Worm (Caenorhabditis elegans) whole organism, late embryonic: ENCODE results near the gene F33E11.2.

ENCODE experiments used
- F13H6.1 ChIP-seq: sonication (generic microtip); optimal IDR thresholded peaks from 2 replicates; lab custom pipeline; 2016; ENCODE audit warnings: missing genetic modification characterization, missing compliant biosample characterization
- K09A11.1 ChIP-seq: sonication (generic microtip); optimal IDR thresholded peaks from 2 replicates; lab custom pipeline; 2017; ENCODE audit warnings: antibody characterized with exemption, mild to moderate bottlenecking, missing genetic modification characterization, missing compliant biosample characterization; ENCODE audit not compliant: insufficient read depth
- T23F11.4 ChIP-seq: fragments of 200-800 bp; sonication (Bioruptor generic); optimal IDR thresholded peaks from 2 replicates; lab custom pipeline; 2018; ENCODE audit warnings: mild to moderate bottlenecking, missing genetic modification characterization, missing compliant biosample characterization
- Y22D7AL.16 ChIP-seq: sonication (generic microtip); optimal IDR thresholded peaks from 2 replicates; lab custom pipeline; 2016; ENCODE audit warnings: missing genetic modification characterization, missing compliant biosample characterization
- ahr-1 ChIP-seq: sonication (generic microtip); optimal IDR thresholded peaks from 2 replicates; lab custom pipeline; 2016; ENCODE audit warnings: missing genetic modification characterization, missing compliant biosample characterization
- ceh-18 ChIP-seq: sonication (generic microtip); optimal IDR thresholded peaks from 2 replicates; lab custom pipeline; 2016; ENCODE audit warnings: missing genetic modification characterization, missing compliant biosample characterization
- ceh-19 ChIP-seq: fragments of 200-800 bp; sonication (Bioruptor generic); optimal IDR thresholded peaks from 2 replicates; lab custom pipeline; 2018; ENCODE audit warnings: mild to moderate bottlenecking, missing genetic modification characterization, missing compliant biosample characterization
- ceh-2 ChIP-seq: sonication (generic microtip); optimal IDR thresholded peaks from 2 replicates; lab custom pipeline; 2016; ENCODE audit warnings: missing genotype, missing genetic modification characterization, missing compliant biosample characterization
- ceh-30 ChIP-seq: fragments of 150-350 bp; optimal IDR thresholded peaks from 2 replicates; lab custom pipeline; 2014; ENCODE audit warnings: missing biosample characterization, missing genetic modification characterization
- ceh-34 ChIP-seq: sonication (generic microtip); optimal IDR thresholded peaks from 2 replicates; lab custom pipeline; 2016; ENCODE audit warnings: mild to moderate bottlenecking, missing genetic modification characterization, missing compliant biosample characterization
- ceh-45 ChIP-seq: fragments of 200-800 bp; sonication (Bioruptor generic); IDR thresholded peaks from 2 replicates; pipeline ENCODE4 v1.3.6; 2022; ENCODE audit warnings: missing genetic modification reagents, missing genetic modification characterization, missing compliant biosample characterization
- ceh-48 ChIP-seq: sonication (generic microtip); optimal IDR thresholded peaks from 2 replicates; lab custom pipeline; 2016; ENCODE audit warnings: missing genetic modification characterization, inconsistent platforms, missing compliant biosample characterization
- dmd-4 ChIP-seq: sonication (generic microtip); optimal IDR thresholded peaks from 2 replicates; lab custom pipeline; 2016; ENCODE audit warnings: borderline replicate concordance, missing genetic modification characterization, missing compliant biosample characterization
- dve-1 ChIP-seq: sonication (generic microtip); optimal IDR thresholded peaks from 2 replicates; lab custom pipeline; 2017; ENCODE audit warnings: antibody characterized with exemption, mild to moderate bottlenecking, missing genetic modification characterization, missing compliant biosample characterization
- ets-4 ChIP-seq: sonication (generic microtip); optimal IDR thresholded peaks from 2 replicates; lab custom pipeline; 2016; ENCODE audit warnings: missing genetic modification characterization, missing compliant biosample characterization
- eyg-1 ChIP-seq: sonication (generic microtip); optimal IDR thresholded peaks from 2 replicates; lab custom pipeline; 2016; ENCODE audit warnings: missing genotype, missing genetic modification characterization, missing compliant biosample characterization
- hlh-13 ChIP-seq: fragments of 200-800 bp; sonication (Bioruptor generic); optimal IDR thresholded peaks from 2 replicates; lab custom pipeline; 2018; ENCODE audit warnings: mild to moderate bottlenecking, missing genetic modification characterization, missing compliant biosample characterization
- hlh-30 ChIP-seq: sonication (generic microtip); optimal IDR thresholded peaks from 2 replicates; lab custom pipeline; 2017; ENCODE audit warnings: antibody characterized with exemption, missing genetic modification characterization, missing compliant biosample characterization; ENCODE audit not compliant: insufficient read depth
- hlh-8 ChIP-seq: sonication (generic microtip); optimal IDR thresholded peaks from 2 replicates; lab custom pipeline; 2016; ENCODE audit warnings: missing genotype, missing genetic modification characterization, missing compliant biosample characterization
- lim-6 ChIP-seq: sonication (generic microtip); optimal IDR thresholded peaks from 2 replicates; lab custom pipeline; 2016; ENCODE audit warnings: missing genetic modification characterization, missing compliant biosample characterization
- lin-11 ChIP-seq: fragments of 200-800 bp; sonication (Bioruptor generic); optimal IDR thresholded peaks from 2 replicates; lab custom pipeline; 2018; ENCODE audit warnings: mild to moderate bottlenecking, missing genetic modification characterization, missing compliant biosample characterization
- nfya-1 ChIP-seq: sonication (generic microtip); optimal IDR thresholded peaks from 2 replicates; lab custom pipeline; 2017; ENCODE audit warnings: missing genetic modification characterization, mild to moderate bottlenecking, missing compliant biosample characterization, antibody characterized with exemption, moderate library complexity
- nhr-232 ChIP-seq: sonication (generic microtip); optimal IDR thresholded peaks from 2 replicates; lab custom pipeline; 2016; ENCODE audit warnings: missing genetic modification characterization, missing compliant biosample characterization
- pat-9 ChIP-seq: fragments of 200-800 bp; sonication (Bioruptor generic); optimal IDR thresholded peaks from 2 replicates; lab custom pipeline; 2018; ENCODE audit warnings: mild to moderate bottlenecking, missing genetic modification characterization, moderate library complexity, missing compliant biosample characterization
- pha-2 ChIP-seq: sonication (generic microtip); optimal IDR thresholded peaks from 2 replicates; lab custom pipeline; 2017; ENCODE audit warnings: mild to moderate bottlenecking, missing genetic modification characterization, missing compliant biosample characterization
- pros-1 ChIP-seq: fragments of 150-350 bp; optimal IDR thresholded peaks from 2 replicates; lab custom pipeline; 2014; ENCODE audit warnings: missing biosample characterization, missing genetic modification reagents, missing genetic modification characterization
- ref-2 ChIP-seq: sonication (generic microtip); optimal IDR thresholded peaks from 2 replicates; lab custom pipeline; 2016; ENCODE audit warnings: missing genetic modification characterization, missing compliant biosample characterization
- rnt-1 ChIP-seq: sonication (generic microtip); optimal IDR thresholded peaks from 2 replicates; lab custom pipeline; 2016; ENCODE audit warnings: missing genetic modification characterization, missing compliant biosample characterization
- sdc-2 ChIP-seq: sonication (generic microtip); optimal IDR thresholded peaks from 2 replicates; lab custom pipeline; 2016; ENCODE audit warnings: missing genotype, missing genetic modification characterization, missing compliant biosample characterization
- sox-2 ChIP-seq: fragments of 200-800 bp; sonication (Bioruptor generic); IDR thresholded peaks from 2 replicates; pipeline ENCODE4 v1.3.6; 2022; ENCODE audit warnings: missing genetic modification reagents, missing genetic modification characterization, missing compliant biosample characterization
- unc-3 ChIP-seq, 2 experiments: fragments of 200-800 bp in 1 of 2; sonication (Bioruptor generic) in 1 of 2; sonication (generic microtip) in 1 of 2; conservative IDR thresholded peaks in 1 of 2; optimal IDR thresholded peaks in 1 of 2; 2 replicates each; pipeline versions ENCODE4 v1.3.6 to Lab custom; 2016 to 2022; ENCODE audit warnings: missing compliant biosample characterization in 2 of 2, missing genetic modification characterization in 2 of 2, missing genetic modification reagents in 1 of 2
- unc-55 ChIP-seq: sonication (generic microtip); optimal IDR thresholded peaks from 2 replicates; lab custom pipeline; 2017; ENCODE audit warnings: missing biosample characterization, missing genetic modification reagents, missing genetic modification characterization
- unc-86 ChIP-seq: sonication (generic microtip); optimal IDR thresholded peaks from 2 replicates; lab custom pipeline; 2016; ENCODE audit warnings: missing genetic modification characterization, missing compliant biosample characterization
- ztf-16 ChIP-seq: sonication (generic microtip); optimal IDR thresholded peaks from 2 replicates; lab custom pipeline; 2017; ENCODE audit warnings: missing genetic modification characterization, missing compliant biosample characterization

F33E11.2 gene

DNA sequence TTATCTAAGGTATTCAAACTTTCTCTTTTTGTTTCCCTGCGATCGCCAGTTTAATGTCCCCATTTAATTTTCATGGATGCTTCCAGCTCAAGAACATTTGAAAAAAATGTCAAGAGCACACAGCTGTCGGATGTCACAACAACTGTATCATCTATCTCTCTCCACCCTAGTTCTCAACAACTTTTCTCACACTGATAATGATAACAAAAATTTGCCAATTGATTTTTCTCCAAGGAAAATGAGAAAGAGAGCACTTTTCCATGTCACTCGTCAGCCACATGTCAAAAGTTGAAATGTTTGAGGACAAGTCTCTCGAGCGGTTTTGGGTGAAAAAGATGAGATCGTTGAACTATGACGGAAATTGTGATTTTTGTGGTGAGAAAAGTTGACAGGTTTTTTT, 16.6 kb upstream of the F33E11.2 start:
- TF ChIP-seq ceh-34 (tag; lab: Kevin White, UChicago) (no peak), ceh-18 (tag; lab: Kevin White, UChicago) (peak; percentile 66), unc-55 (GFP tag; lab: Kevin White, UChicago) (peak; percentile 70)

DNA sequence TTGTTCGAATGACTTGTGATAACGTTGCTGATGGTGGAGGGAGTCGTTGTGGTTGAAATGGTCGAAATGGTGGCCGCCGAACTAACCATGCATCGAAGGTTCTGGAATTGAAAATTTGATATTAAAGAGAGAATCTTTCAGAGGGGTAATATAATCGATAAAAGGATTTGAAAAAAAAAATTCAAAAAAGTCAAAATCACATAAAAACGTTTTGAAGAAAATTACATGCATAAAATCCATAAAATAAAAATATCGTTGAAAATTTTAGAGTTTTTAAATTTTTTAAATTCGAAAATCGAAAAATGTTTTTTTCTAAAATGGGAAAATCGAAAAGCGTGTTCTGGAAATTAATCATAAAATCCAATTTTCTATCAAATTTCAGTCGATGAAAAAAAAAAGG, 16.1 kb upstream of the F33E11.2 start, which contains the start of gene npr-5:
Gene npr-5, minus strand, starts transcription at position 101 of the 400 bp plus-strand sequence.
- TF ChIP-seq T23F11.4 (GFP tag; lab: Kevin White, UChicago) (no peak), pat-9 (no peak), ztf-16 (no peak), unc-86 (tag; lab: Kevin White, UChicago) (no peak)

DNA sequence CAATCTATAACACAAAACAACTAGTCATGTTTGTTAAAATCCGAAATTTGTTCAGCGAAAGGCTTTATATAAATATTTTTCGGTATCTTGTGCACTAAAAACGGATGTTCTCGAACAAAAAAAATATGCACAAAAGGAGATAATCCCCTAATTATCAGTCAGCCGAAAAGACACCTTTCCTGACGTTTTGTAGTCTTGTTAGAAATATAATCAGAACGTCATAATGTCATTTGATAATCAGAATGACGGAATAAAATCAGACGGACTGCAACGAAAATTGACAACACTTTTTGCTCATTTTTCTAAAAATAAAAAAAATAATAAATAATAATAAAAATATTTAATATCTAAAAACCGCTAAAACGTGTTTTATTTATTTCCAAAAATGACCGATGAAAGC, 13.8 kb upstream of the F33E11.2 start:
- no peak for TF ChIP-seq ahr-1
- TF ChIP-seq ceh-30 (tag; lab: Kevin White, UChicago) = no peak
- TF ChIP-seq ceh-19 (GFP tag; lab: Kevin White, UChicago) = no peak
- TF ChIP-seq unc-3 (GFP tag; conservative IDR thresholded peaks at IDR 0.05; lab: Robert Waterston, UW) = no peak
- no peak for TF ChIP-seq unc-3 (tag; optimal IDR thresholded peaks at IDR 0.05; lab: Kevin White, UChicago)
- no peak for TF ChIP-seq F13H6.1 (tag; lab: Kevin White, UChicago)
- TF ChIP-seq nfya-1 (tag; lab: Kevin White, UChicago) = no peak
- TF ChIP-seq ceh-48 = no peak
- TF ChIP-seq pha-2 (tag; lab: Kevin White, UChicago) = no peak
- no peak for TF ChIP-seq ets-4
- no peak for TF ChIP-seq hlh-30 (tag; lab: Kevin White, UChicago)
- no peak for TF ChIP-seq rnt-1
- no peak for TF ChIP-seq ref-2
- no peak for TF ChIP-seq sox-2
- TF ChIP-seq pros-1 (tag; lab: Kevin White, UChicago) = no peak
- no peak for TF ChIP-seq hlh-8 (tag; lab: Kevin White, UChicago)
- TF ChIP-seq K09A11.1 (tag; lab: Kevin White, UChicago) = no peak
- no peak for TF ChIP-seq ceh-2 (tag; lab: Kevin White, UChicago)
- TF ChIP-seq ceh-45 = no peak
- no peak for TF ChIP-seq dmd-4
- TF ChIP-seq eyg-1 = no peak
- TF ChIP-seq, all 69 proteins: peak for 0

DNA sequence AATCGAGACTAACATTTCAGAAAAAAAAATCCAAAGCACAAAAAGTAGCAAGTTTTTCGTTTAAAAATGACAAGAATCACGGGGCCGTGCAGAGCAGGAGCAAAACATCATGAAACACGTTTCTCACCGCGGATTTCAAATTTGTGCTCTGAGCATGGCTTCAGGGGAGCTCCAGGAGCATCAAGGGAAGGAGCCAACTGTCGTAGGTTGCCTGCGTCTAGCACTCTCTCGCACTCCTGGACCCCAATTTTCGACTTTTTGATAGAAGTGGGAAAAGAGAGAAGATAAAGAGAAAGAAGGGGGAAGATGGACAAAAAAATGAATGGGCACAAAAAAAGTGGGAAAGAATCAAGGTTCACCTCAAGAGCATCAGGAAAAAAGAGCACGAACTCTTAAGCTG, 12.9 kb upstream of the F33E11.2 start:
- TF ChIP-seq sdc-2 (tag; lab: Kevin White, UChicago) = no peak
- TF ChIP-seq rnt-1 = peak; percentile 23
- TF ChIP-seq ceh-2 (tag; lab: Kevin White, UChicago) = no peak
- TF ChIP-seq K09A11.1 (tag; lab: Kevin White, UChicago) = no peak
- no peak for TF ChIP-seq dve-1 (tag; lab: Kevin White, UChicago)
- TF ChIP-seq ets-4 = no peak
- TF ChIP-seq ceh-18 (tag; lab: Kevin White, UChicago) = peak; percentile 64
- no peak for TF ChIP-seq pat-9
- no peak for TF ChIP-seq ceh-34 (tag; lab: Kevin White, UChicago)
- TF ChIP-seq Y22D7AL.16 = no peak
- no peak for TF ChIP-seq hlh-13
- TF ChIP-seq T23F11.4 (GFP tag; lab: Kevin White, UChicago) = no peak
- TF ChIP-seq pros-1 (tag; lab: Kevin White, UChicago) = no peak
- no peak for TF ChIP-seq lim-6
- no peak for TF ChIP-seq sox-2
- TF ChIP-seq lin-11 (tag; lab: Kevin White, UChicago) = no peak
- no peak for TF ChIP-seq nhr-232 (tag; lab: Kevin White, UChicago)

DNA sequence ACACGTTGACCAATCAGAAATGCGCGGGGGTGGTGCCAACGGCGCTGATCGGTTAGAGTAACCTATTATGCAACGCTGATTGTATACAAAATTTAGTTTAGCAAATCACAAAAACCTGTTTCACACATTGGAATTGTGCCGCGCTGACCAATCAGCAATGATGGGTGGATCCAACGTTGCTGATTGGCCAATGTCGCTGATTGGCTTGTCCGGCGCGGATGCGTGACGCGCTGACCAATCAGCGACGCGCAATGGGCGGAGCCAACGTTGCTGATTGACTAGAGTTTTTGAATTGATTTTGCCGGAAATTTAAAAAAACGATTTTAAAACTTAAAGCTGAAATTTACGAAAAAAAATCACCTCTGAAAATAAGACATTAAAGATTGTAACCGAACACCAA, 12.4 kb upstream of the F33E11.2 start:
- peak; percentile 96 for TF ChIP-seq nfya-1 (tag; lab: Kevin White, UChicago)
- no peak for TF ChIP-seq ceh-30 (tag; lab: Kevin White, UChicago)
